Worm (Caenorhabditis elegans): ENCODE measurements around the gene gpch-1.

- TF ChIP-seq unc-86 (tag; optimal IDR thresholded peaks at IDR 0.05) (no peak), alr-1 (tag; optimal IDR thresholded peaks at IDR 0.05; ENCODE audit: borderline replicate concordance) (no peak), ztf-11 (tag; optimal IDR thresholded peaks at IDR 0.05) (no peak), pag-3 (tag; optimal IDR thresholded peaks at IDR 0.05; ENCODE audit: borderline replicate concordance, insufficient read depth) (no peak), ceh-82 (tag; optimal IDR thresholded peaks at IDR 0.05) (no peak), Y116A8C.19 (tag; optimal IDR thresholded peaks at IDR 0.05; ENCODE audit: borderline replicate concordance) (no peak)
Observed at ce11 chrIII:4439493-4439983, 31.2 kb downstream of the gpch-1 start, which contains the start of gene C28A5.2.

Measured in whole organism, L1 larva.